Fruit fly (Drosophila melanogaster) whole organism, larva: ENCODE measurements around the gene CG32264.

Experiments
- noc ChIP-seq: fragments of 200-800 bp; sonication (Bioruptor generic); optimal IDR thresholded peaks from 3 replicates; lab custom pipeline; 2019; ENCODE audit warnings: missing biosample characterization, mild to moderate bottlenecking, missing genetic modification characterization, moderate library complexity

CG32264 gene

dm6 chr3L:3824790-3825484 is 18.7 kb upstream of the CG32264 start, which contains the start of gene Rdh:
Gene Rdh, plus strand, starts transcription at chr3L:3825449.
- TF ChIP-seq noc (tag; lab: Kevin White, UChicago): peak; percentile 63

dm6 chr3L:3818566-3819325 is 12.5 kb upstream of the CG32264 start, which contains the start of gene enc:
Gene enc, plus strand, starts transcription at chr3L:3818679.
- TF ChIP-seq noc (tag; lab: Kevin White, UChicago): no peak

- peak; percentile 53 for TF ChIP-seq noc (tag; lab: Kevin White, UChicago)
Observed at dm6 chr3L:3816772-3817483, 10.7 kb upstream of the CG32264 start.

dm6 chr3L:3816254-3816653 is 10.0 kb upstream of the CG32264 start, which contains the start of gene Acp63F:
Gene Acp63F, minus strand, starts transcription at chr3L:3816354.
- TF ChIP-seq noc (tag; lab: Kevin White, UChicago): no peak

dm6 chr3L:3814010-3814833 is 8.0 kb upstream of the CG32264 start, which contains the start of gene Scsalpha1:
Gene Scsalpha1, plus strand, starts transcription at chr3L:3814211.
- TF ChIP-seq noc (tag; lab: Kevin White, UChicago): peak; percentile 43

dm6 chr3L:3811089-3811488 is 4.8 kb upstream of the CG32264 start, which contains the start of the genes CG32263 and PIG-B:
Gene CG32263, minus strand, starts transcription at chr3L:3811114.
Gene PIG-B, plus strand, starts transcription at chr3L:3811263.
- no peak for TF ChIP-seq noc (tag; lab: Kevin White, UChicago)

- TF ChIP-seq noc (tag; lab: Kevin White, UChicago): peak; percentile 0
Observed at dm6 chr3L:3809943-3810342, 3.7 kb upstream of the CG32264 start, which contains the start of gene CG32262. Gene CG32262, minus strand, starts transcription at chr3L:3810196.

dm6 chr3L:3802677-3803076 is 3.6 kb downstream of the CG32264 start:
- TF ChIP-seq noc (tag; lab: Kevin White, UChicago): no peak

dm6 chr3L:3801813-3802212 is 4.4 kb downstream of the CG32264 start:
- TF ChIP-seq noc (tag; lab: Kevin White, UChicago): no peak

dm6 chr3L:3801343-3801742 is 4.9 kb downstream of the CG32264 start:
- no peak for TF ChIP-seq noc (tag; lab: Kevin White, UChicago)

dm6 chr3L:3799766-3800165 is 6.5 kb downstream of the CG32264 start:
- no peak for TF ChIP-seq noc (tag; lab: Kevin White, UChicago)

- TF ChIP-seq noc (tag; lab: Kevin White, UChicago): no peak
Observed at dm6 chr3L:3798488-3798887, 7.8 kb downstream of the CG32264 start.

- TF ChIP-seq noc (tag; lab: Kevin White, UChicago): no peak
Observed at dm6 chr3L:3797681-3798080, 8.6 kb downstream of the CG32264 start.

dm6 chr3L:3791043-3791682 is 15.1 kb downstream of the CG32264 start:
- no peak for TF ChIP-seq noc (tag; lab: Kevin White, UChicago)
